Fruit fly (Drosophila melanogaster) whole organism, embryonic: Measurements from ENCODE around the gene CG13306.
A peak's percentile ranks its signal among the peaks of the same experiment; 100 is the strongest.

Experiments
- Bteb2 ChIP-seq: fragments of 200-800 bp; sonication (Bioruptor generic); optimal IDR thresholded peaks from 2 replicates; lab custom pipeline; 2016; ENCODE audit warnings: missing biosample characterization, missing genetic modification characterization
- CG10274 ChIP-seq: fragments of 200-800 bp; sonication (Bioruptor generic); optimal IDR thresholded peaks from 3 replicates; lab custom pipeline; 2017; ENCODE audit warnings: missing biosample characterization, mild to moderate bottlenecking, missing genetic modification characterization
- CG10366 ChIP-seq: fragments of 200-800 bp; sonication (Bioruptor generic); IDR thresholded peaks from 2 replicates; pipeline ENCODE4 v1.3.6; 2022; ENCODE audit warnings: missing biosample characterization, missing genetic modification characterization
- CG11247 ChIP-seq: fragments of 200-800 bp; sonication (Bioruptor generic); IDR thresholded peaks from 2 replicates; pipeline ENCODE4 v1.3.6; 2022; ENCODE audit warnings: missing biosample characterization, missing genetic modification characterization
- CG11723 ChIP-seq: fragments of 200-800 bp; sonication (Bioruptor generic); optimal IDR thresholded peaks from 2 replicates; lab custom pipeline; 2017; ENCODE audit warnings: missing biosample characterization, mild to moderate bottlenecking, missing genetic modification characterization
- CG12299 ChIP-seq: fragments of 200-800 bp; sonication (Bioruptor generic); optimal IDR thresholded peaks from 2 replicates; lab custom pipeline; 2018; ENCODE audit warnings: missing biosample characterization, mild to moderate bottlenecking, missing genetic modification characterization
- CG12659 ChIP-seq: fragments of 200-800 bp; sonication (Bioruptor generic); optimal IDR thresholded peaks from 3 replicates; lab custom pipeline; 2017; ENCODE audit warnings: mild to moderate bottlenecking, missing biosample characterization, missing genetic modification reagents, missing genetic modification characterization
- CG13894 ChIP-seq: fragments of 200-800 bp; sonication (Bioruptor generic); optimal IDR thresholded peaks from 3 replicates; lab custom pipeline; 2018; ENCODE audit warnings: missing biosample characterization, mild to moderate bottlenecking, missing genetic modification characterization, moderate library complexity
- CG14014 ChIP-seq: fragments of 200-800 bp; sonication (Bioruptor generic); IDR thresholded peaks from 2 replicates; pipeline ENCODE4 v1.3.6; 2022; ENCODE audit warnings: missing biosample characterization, missing genetic modification characterization
- CG17186 ChIP-seq: fragments of 200-800 bp; sonication (Bioruptor generic); optimal IDR thresholded peaks from 3 replicates; lab custom pipeline; 2017; ENCODE audit warnings: missing biosample characterization, missing genetic modification reagents, missing genetic modification characterization
- CG17359 ChIP-seq: fragments of 200-800 bp; sonication (Bioruptor generic); optimal IDR thresholded peaks from 3 replicates; lab custom pipeline; 2018; ENCODE audit warnings: missing biosample characterization, mild to moderate bottlenecking, missing genetic modification characterization, moderate library complexity
- CG1832 ChIP-seq: fragments of 200-800 bp; sonication (Bioruptor generic); optimal IDR thresholded peaks from 2 replicates; lab custom pipeline; 2017; ENCODE audit warnings: missing biosample characterization, mild to moderate bottlenecking, missing genetic modification characterization, inconsistent platforms
- CG18764 ChIP-seq: fragments of 200-800 bp; sonication (Bioruptor generic); optimal IDR thresholded peaks from 3 replicates; lab custom pipeline; 2016; ENCODE audit warnings: missing biosample characterization, missing genetic modification characterization
- CG2199 ChIP-seq: fragments of 200-800 bp; sonication (Bioruptor generic); IDR thresholded peaks from 3 replicates; pipeline ENCODE4 v1.3.6; 2022; ENCODE audit warnings: missing biosample characterization, missing genetic modification characterization
- CG32532 ChIP-seq: fragments of 200-800 bp; sonication (Bioruptor generic); IDR thresholded peaks from 2 replicates; pipeline ENCODE4 v1.3.6; 2022; ENCODE audit warnings: missing biosample characterization, missing genetic modification characterization
- CG3281 ChIP-seq: fragments of 200-800 bp; sonication (Bioruptor generic); optimal IDR thresholded peaks from 3 replicates; lab custom pipeline; 2017; ENCODE audit warnings: missing biosample characterization, mild to moderate bottlenecking, missing genetic modification characterization
- CG3407 ChIP-seq: fragments of 200-800 bp; sonication (Bioruptor generic); optimal IDR thresholded peaks from 2 replicates; lab custom pipeline; 2018; ENCODE audit warnings: missing biosample characterization, mild to moderate bottlenecking, missing genetic modification characterization
- CG4328 ChIP-seq: fragments of 200-800 bp; sonication (Bioruptor generic); optimal IDR thresholded peaks from 3 replicates; lab custom pipeline; 2017; ENCODE audit warnings: missing biosample characterization, missing genetic modification reagents, missing genetic modification characterization
- CG6813 ChIP-seq: fragments of 200-800 bp; sonication (Bioruptor generic); optimal IDR thresholded peaks from 2 replicates; lab custom pipeline; 2017; ENCODE audit warnings: missing biosample characterization, missing genetic modification characterization, mild to moderate bottlenecking, moderate library complexity, missing genetic modification reagents
- CG8290 ChIP-seq, 3 experiments: fragments of 200-800 bp; sonication (Bioruptor generic); optimal IDR thresholded peaks; 2 replicates each; lab custom pipeline; 2016 to 2019; ENCODE audit warnings: missing biosample characterization in 3 of 3, missing genetic modification characterization in 3 of 3, mild to moderate bottlenecking in 2 of 3, moderate library complexity in 1 of 3
- CG8765 ChIP-seq: fragments of 200-800 bp; sonication (Bioruptor generic); IDR thresholded peaks from 2 replicates; pipeline ENCODE4 v1.3.6; 2022; ENCODE audit warnings: missing biosample characterization, missing genetic modification characterization
- Camta ChIP-seq: fragments of 200-800 bp; sonication (Bioruptor generic); optimal IDR thresholded peaks from 2 replicates; lab custom pipeline; 2016; ENCODE audit warnings: missing biosample characterization, missing genetic modification characterization
- Dip3 ChIP-seq: fragments of 200-800 bp; sonication (Bioruptor generic); optimal IDR thresholded peaks from 3 replicates; lab custom pipeline; 2016; ENCODE audit warnings: missing biosample characterization, missing genetic modification characterization
- Eip74EF ChIP-seq, 2 experiments: fragments of 200-800 bp in 1 of 2; fragments of >200 bp in 1 of 2; sonication (Bioruptor generic) in 1 of 2; optimal IDR thresholded peaks; 2 replicates each; lab custom pipeline; 2017 to 2019; ENCODE audit warnings: missing biosample characterization in 2 of 2, missing genetic modification characterization in 2 of 2, mild to moderate bottlenecking in 1 of 2, moderate library complexity in 1 of 2
- Gsc ChIP-seq: fragments of 200-800 bp; sonication (Bioruptor generic); IDR thresholded peaks from 2 replicates; pipeline ENCODE4 v1.3.6; 2022; ENCODE audit warnings: missing biosample characterization, missing genetic modification characterization
- H2.0 ChIP-seq: fragments of 200-800 bp; sonication (Bioruptor generic); IDR thresholded peaks from 2 replicates; pipeline ENCODE4 v1.3.6; 2022; ENCODE audit warnings: missing biosample characterization, missing genetic modification characterization
- Med ChIP-seq: fragments of 200-800 bp; sonication (Bioruptor generic); peaks from one replicate; lab custom pipeline; 2016; ENCODE audit warnings: missing biosample characterization, missing genetic modification characterization, mild to moderate bottlenecking, inconsistent platforms, moderate library complexity
- Oli ChIP-seq: fragments of 200-800 bp; sonication (Bioruptor generic); optimal IDR thresholded peaks from 2 replicates; lab custom pipeline; 2018; ENCODE audit warnings: missing biosample characterization, mild to moderate bottlenecking, missing genetic modification characterization, moderate library complexity
- Pdp1 ChIP-seq, 2 experiments: fragments of 200-800 bp; sonication (Bioruptor generic); optimal IDR thresholded peaks; 3 replicates each; lab custom pipeline; 2016; ENCODE audit warnings: missing biosample characterization in 2 of 2, missing genetic modification characterization in 2 of 2, mild to moderate bottlenecking in 1 of 2, moderate library complexity in 1 of 2
- Ptx1 ChIP-seq: fragments of 200-800 bp; sonication (Bioruptor generic); IDR thresholded peaks from 2 replicates; pipeline ENCODE4 v1.3.6; 2022; ENCODE audit warnings: missing biosample characterization, missing genetic modification characterization
- Rfx ChIP-seq: fragments of 200-800 bp; sonication (Bioruptor generic); IDR thresholded peaks from 2 replicates; pipeline ENCODE4 v1.3.6; 2022; ENCODE audit warnings: missing biosample characterization, missing genetic modification characterization
- Side ChIP-seq: fragments of 200-800 bp; sonication (Bioruptor generic); optimal IDR thresholded peaks from 2 replicates; lab custom pipeline; 2016; ENCODE audit warnings: missing biosample characterization, missing genetic modification characterization
- al ChIP-seq: fragments of 200-800 bp; sonication (Bioruptor generic); IDR thresholded peaks from 2 replicates; pipeline ENCODE4 v1.3.6; 2022; ENCODE audit warnings: missing biosample characterization, missing genetic modification characterization
- ap ChIP-seq: fragments of 200-800 bp; sonication (Bioruptor generic); IDR thresholded peaks from 2 replicates; pipeline ENCODE4 v1.3.6; 2022; ENCODE audit warnings: missing biosample characterization, missing genetic modification characterization
- az2 ChIP-seq: fragments of 200-800 bp; sonication (Bioruptor generic); optimal IDR thresholded peaks from 3 replicates; lab custom pipeline; 2016; ENCODE audit warnings: missing biosample characterization, missing genetic modification characterization
- bbx ChIP-seq: fragments of 200-800 bp; sonication (Bioruptor generic); IDR thresholded peaks from 2 replicates; pipeline ENCODE4 v1.3.6; 2022; ENCODE audit warnings: missing biosample characterization, missing genetic modification characterization; ENCODE audit not compliant: partially characterized antibody
- chif ChIP-seq, 2 experiments: fragments of 200-800 bp; sonication (Bioruptor generic); optimal IDR thresholded peaks; 3 replicates each; lab custom pipeline; 2016; ENCODE audit warnings: missing biosample characterization in 2 of 2, missing genetic modification characterization in 2 of 2
- chinmo ChIP-seq: fragments of 200-800 bp; sonication (Bioruptor generic); IDR thresholded peaks from 4 replicates; pipeline ENCODE4 v1.3.6; 2022; ENCODE audit warnings: missing biosample characterization, missing genetic modification characterization; ENCODE audit not compliant: partially characterized antibody
- crol ChIP-seq: fragments of 200-800 bp; sonication (Bioruptor generic); IDR thresholded peaks from 2 replicates; pipeline ENCODE4 v1.3.6; 2022; ENCODE audit warnings: missing biosample characterization, missing genetic modification characterization
- crp ChIP-seq, 2 experiments: fragments of 200-800 bp; sonication (Bioruptor generic); optimal IDR thresholded peaks; 2 replicates in 1 of 2; 3 replicates in 1 of 2; lab custom pipeline; 2017; ENCODE audit warnings: missing biosample characterization in 2 of 2, missing genetic modification characterization in 2 of 2, mild to moderate bottlenecking in 1 of 2, moderate library complexity in 1 of 2
- dysf ChIP-seq: fragments of 200-800 bp; sonication (Bioruptor generic); IDR thresholded peaks from 3 replicates; pipeline ENCODE4 v1.3.6; 2022; ENCODE audit warnings: missing biosample characterization, missing genetic modification characterization
- ewg ChIP-seq: fragments of 200-800 bp; sonication (Bioruptor generic); optimal IDR thresholded peaks from 3 replicates; lab custom pipeline; 2017; ENCODE audit warnings: mild to moderate bottlenecking, missing biosample characterization, missing genetic modification reagents, missing genetic modification characterization
- fu2 ChIP-seq: fragments of 200-800 bp; sonication (Bioruptor generic); optimal IDR thresholded peaks from 2 replicates; lab custom pipeline; 2016; ENCODE audit warnings: missing biosample characterization, missing genetic modification characterization
- grau ChIP-seq: fragments of 200-800 bp; optimal IDR thresholded peaks from 3 replicates; lab custom pipeline; 2019; ENCODE audit warnings: missing biosample characterization, mild to moderate bottlenecking, missing genetic modification characterization, moderate library complexity
- lab ChIP-seq: fragments of 200-800 bp; sonication (Bioruptor generic); optimal IDR thresholded peaks from 3 replicates; lab custom pipeline; 2017; ENCODE audit warnings: missing biosample characterization, missing genetic modification characterization, mild to moderate bottlenecking, moderate library complexity, missing genetic modification reagents
- nmo ChIP-seq: fragments of 200-800 bp; sonication (Bioruptor generic); optimal IDR thresholded peaks from 2 replicates; lab custom pipeline; 2018; ENCODE audit warnings: missing biosample characterization, mild to moderate bottlenecking, missing genetic modification characterization, moderate library complexity
- odd ChIP-seq: fragments of 200-800 bp; sonication (Bioruptor generic); optimal IDR thresholded peaks from 2 replicates; lab custom pipeline; 2017; ENCODE audit warnings: missing biosample characterization, mild to moderate bottlenecking, missing genetic modification characterization
- stc ChIP-seq: fragments of 200-800 bp; sonication (Bioruptor generic); IDR thresholded peaks from 2 replicates; pipeline ENCODE4 v1.3.6; 2022; ENCODE audit warnings: missing biosample characterization, missing genetic modification characterization

CG13306 gene

dm6 chr3L:8741051-8741468 lies 8.5 kb downstream of the CG13306 start (continued):
- TF ChIP-seq CG11247 (GFP tag; lab: Robert Waterston, UW) = peak; percentile 27; the same call in 1 of the 2 replicates
- TF ChIP-seq stc (GFP tag; lab: Robert Waterston, UW) = no peak
- TF ChIP-seq CG10366 (GFP tag; lab: Robert Waterston, UW) = peak; percentile 13; the same call in 1 of the 2 replicates
- TF ChIP-seq CG1832 (GFP tag; lab: Kevin White, UChicago) = peak; percentile 49
- peak; percentile 6 for TF ChIP-seq CG10274 (GFP tag; lab: Kevin White, UChicago)
- no peak for TF ChIP-seq CG17186
- TF ChIP-seq CG4328 (GFP tag; lab: Kevin White, UChicago) = peak; percentile 43
- peak; percentile 32; the same call in 1 of the 3 replicates for TF ChIP-seq CG2199 (GFP tag; lab: Robert Waterston, UW)
- peak; percentile 70 for TF ChIP-seq CG3281 (GFP tag; lab: Kevin White, UChicago)
- TF ChIP-seq Med (GFP tag; lab: Kevin White, UChicago) = peak; percentile 80
- TF ChIP-seq Bteb2 (GFP tag; lab: Kevin White, UChicago) = no peak
- 0 out of 3 replicates have a peak, but pooled peaks have one; percentile 7 for TF ChIP-seq dysf (GFP tag; lab: Robert Waterston, UW)
- TF ChIP-seq ewg (GFP tag; lab: Kevin White, UChicago) = peak; percentile 45
- TF ChIP-seq Eip74EF (GFP tag; optimal IDR thresholded peaks at IDR 0.05; lab: Kevin White, UChicago) = peak in 1 of 2 experiments; percentile 21
- TF ChIP-seq grau (tag; lab: Kevin White, UChicago) = peak; percentile 28
- TF ChIP-seq Pdp1 (GFP tag; optimal IDR thresholded peaks at IDR 0.05; lab: Kevin White, UChicago) = peak in 1 of 2 experiments; percentile 62
- no peak for TF ChIP-seq CG8765 (GFP tag; lab: Robert Waterston, UW)
- TF ChIP-seq lab (GFP tag; lab: Kevin White, UChicago) = peak; percentile 71
- no peak for TF ChIP-seq Camta
- 0 out of 2 replicates have a peak, but pooled peaks have one; percentile 10 for TF ChIP-seq ap (GFP tag; lab: Robert Waterston, UW)
- peak; percentile 21 for TF ChIP-seq Oli (tag; lab: Kevin White, UChicago)
- TF ChIP-seq CG6813 (GFP tag; lab: Kevin White, UChicago) = peak; percentile 51
- no peak for TF ChIP-seq al
- no peak for TF ChIP-seq Dip3 (GFP tag; lab: Kevin White, UChicago)
- peak; percentile 37; the same call in 1 of the 2 replicates for TF ChIP-seq Rfx (GFP tag; lab: Robert Waterston, UW)
- TF ChIP-seq CG13894 (tag; lab: Kevin White, UChicago) = no peak
- peak; percentile 43 for TF ChIP-seq nmo (GFP tag; lab: Kevin White, UChicago)
- peak; percentile 38 for TF ChIP-seq odd (GFP tag; lab: Kevin White, UChicago)
- no peak for TF ChIP-seq CG8290 (GFP tag; optimal IDR thresholded peaks at IDR 0.05; lab: Kevin White, UChicago)
- peak in 1 of 2 experiments; percentile 41 for TF ChIP-seq CG8290 (tag; optimal IDR thresholded peaks at IDR 0.05; lab: Kevin White, UChicago)
- no peak for TF ChIP-seq bbx (GFP tag; lab: Robert Waterston, UW)
- TF ChIP-seq CG32532 (GFP tag; lab: Robert Waterston, UW) = peak; percentile 33; the same call in 1 of the 2 replicates
- peak; percentile 39 for TF ChIP-seq CG3407 (GFP tag; lab: Kevin White, UChicago)
- TF ChIP-seq CG12659 (GFP tag; lab: Kevin White, UChicago) = peak; percentile 21
- no peak for TF ChIP-seq CG18764 (GFP tag; lab: Kevin White, UChicago)
- peak; percentile 51; the same call in 1 of the 2 replicates for TF ChIP-seq crol (GFP tag; lab: Robert Waterston, UW)
- 0 out of 2 replicates have a peak, but pooled peaks have one; percentile 26 for TF ChIP-seq Ptx1 (GFP tag; lab: Robert Waterston, UW)
- peak in 1 of 2 experiments; percentile 27 for TF ChIP-seq chif (GFP tag; optimal IDR thresholded peaks at IDR 0.05; lab: Kevin White, UChicago)
- TF ChIP-seq H2.0 = no peak
- peak; percentile 15 for TF ChIP-seq Side
- no peak for TF ChIP-seq az2 (GFP tag; lab: Kevin White, UChicago)
- TF ChIP-seq CG14014 (GFP tag; lab: Robert Waterston, UW) = peak; percentile 25; the same call in 1 of the 2 replicates
- no peak for TF ChIP-seq Gsc (GFP tag; lab: Robert Waterston, UW)
- TF ChIP-seq crp (GFP tag; optimal IDR thresholded peaks at IDR 0.05; lab: Kevin White, UChicago) = peak in 1 of 2 experiments; percentile 31
- TF ChIP-seq chinmo (GFP tag; lab: Robert Waterston, UW) = 0 out of 4 replicates have a peak, but pooled peaks have one; percentile 25
- peak; percentile 35 for TF ChIP-seq CG11723
- no peak for TF ChIP-seq fu2 (GFP tag; lab: Kevin White, UChicago)
- TF ChIP-seq CG17359 = peak; percentile 31
- no peak for TF ChIP-seq CG12299 (tag; lab: Kevin White, UChicago)
